Worm (Caenorhabditis elegans): ENCODE measurements around the gene Y39A3A.4.

- no peak for TF ChIP-seq flt-1 (GFP tag; IDR thresholded peaks at IDR 0.05)
- no peak for TF ChIP-seq klf-2 (GFP tag; conservative IDR thresholded peaks at IDR 0.05)
- no peak for TF ChIP-seq ref-1 (GFP tag; conservative IDR thresholded peaks at IDR 0.05)
- TF ChIP-seq ztf-23 (GFP tag; IDR thresholded peaks at IDR 0.05): no peak
- TF ChIP-seq ztf-29 (GFP tag; IDR thresholded peaks at IDR 0.05): no peak
These were observed 38.9 kb upstream of the Y39A3A.4 start for ce11 chrIII:2115322-2115721.
